Fruit fly (Drosophila melanogaster): ENCODE results near the gene CG10365.

- TF ChIP-seq tj (GFP tag; optimal IDR thresholded peaks at IDR 0.05): peak; percentile 5
- no peak for TF ChIP-seq toe (GFP tag; optimal IDR thresholded peaks at IDR 0.05)
These were observed 40.6 kb downstream of the CG10365 start, which contains the start of gene Lsd-1 for dm6 chr3R:23763622-23764273.
